Worm (Caenorhabditis elegans): ENCODE results near the gene jmjd-2.

Gene jmjd-2

DNA sequence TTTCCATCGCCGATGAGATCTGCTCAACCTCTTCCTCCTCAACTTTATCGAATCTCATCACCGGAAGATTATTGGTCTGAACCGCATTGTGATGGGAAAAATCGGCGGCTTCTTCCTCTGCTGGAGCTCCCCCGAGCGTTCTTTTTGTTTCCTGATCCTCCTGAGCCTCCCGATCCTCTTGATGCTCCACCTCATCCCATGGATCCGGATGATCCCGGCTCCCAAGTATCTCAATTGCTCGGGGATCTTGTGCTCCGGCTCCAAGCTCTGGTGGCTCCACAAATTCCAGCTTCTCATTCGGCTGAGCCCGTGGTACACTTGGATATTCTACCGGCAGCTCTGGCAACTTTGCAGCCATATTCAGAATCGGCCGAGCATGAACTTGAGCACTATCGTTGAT, 14.5 kb upstream of the jmjd-2 start:
- TF ChIP-seq set-16 (GFP tag; IDR thresholded peaks at IDR 0.05) (peak; percentile 76), nhr-111 (GFP tag; optimal IDR thresholded peaks at IDR 0.05) (no peak), mxl-2 (GFP tag; conservative IDR thresholded peaks at IDR 0.05) (no peak), zag-1 (tag; optimal IDR thresholded peaks at IDR 0.05) (no peak)

DNA sequence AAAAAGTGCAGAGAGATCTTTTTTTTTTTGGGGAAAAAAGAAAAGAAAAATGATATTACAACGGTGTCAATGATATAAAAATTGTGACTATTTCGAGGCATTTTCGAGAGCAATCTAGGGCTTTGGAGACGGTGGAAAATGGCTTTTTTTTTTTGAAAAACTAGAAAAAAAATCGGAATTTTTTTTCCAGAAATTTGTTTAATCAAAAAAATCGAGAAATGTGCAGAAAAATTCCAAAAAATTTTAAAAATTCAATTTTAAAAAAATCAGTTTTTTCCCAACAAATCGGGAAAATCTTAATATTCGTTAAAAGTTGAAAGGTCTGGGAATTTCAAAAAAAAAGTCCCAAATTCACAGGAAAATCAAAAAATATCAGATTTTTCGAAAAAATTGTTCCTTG, 13.4 kb upstream of the jmjd-2 start, which contains the start of gene Y54G11A.19:
Gene Y54G11A.19 (minus strand): TSS at position 101 of the 400 bp plus-strand sequence.
- TF ChIP-seq vab-7 (GFP tag; IDR thresholded peaks at IDR 0.05) = no peak
- TF ChIP-seq madf-5 (GFP tag; IDR thresholded peaks at IDR 0.05) = no peak
- TF ChIP-seq lin-15B (tag; optimal IDR thresholded peaks at IDR 0.05) = no peak
- no peak for TF ChIP-seq aly-2 (tag; optimal IDR thresholded peaks at IDR 0.05)
- no peak for TF ChIP-seq Y75B8A.6 (GFP tag; IDR thresholded peaks at IDR 0.05)
- TF ChIP-seq Y105C5A.15 (GFP tag; IDR thresholded peaks at IDR 0.05) = no peak
- TF ChIP-seq rbr-2 (tag; optimal IDR thresholded peaks at IDR 0.05) = no peak
- no peak for TF ChIP-seq php-3 (GFP tag; IDR thresholded peaks at IDR 0.05)
- no peak for TF ChIP-seq hmg-1.1 (GFP tag; IDR thresholded peaks at IDR 0.05)
- TF ChIP-seq nhr-111 (GFP tag; optimal IDR thresholded peaks at IDR 0.05) = no peak
- no peak for TF ChIP-seq saeg-2 (GFP tag; IDR thresholded peaks at IDR 0.05)
- no peak for TF ChIP-seq zfp-3 (GFP tag; conservative IDR thresholded peaks at IDR 0.05)
- TF ChIP-seq zag-1 (tag; optimal IDR thresholded peaks at IDR 0.05) = no peak
- no peak for TF ChIP-seq mep-1 (tag; optimal IDR thresholded peaks at IDR 0.05)
- no peak for TF ChIP-seq D1046.2 (GFP tag; IDR thresholded peaks at IDR 0.05)
- TF ChIP-seq unc-62 (GFP tag; optimal IDR thresholded peaks at IDR 0.05 in 1 of 2) = no peak
- TF ChIP-seq unc-62 (tag; optimal IDR thresholded peaks at IDR 0.05) = no peak
- TF ChIP-seq ama-1 (optimal IDR thresholded peaks at IDR 0.05) = no peak
- no peak for TF ChIP-seq Y5F2A.4 (GFP tag; optimal IDR thresholded peaks at IDR 0.05)
- TF ChIP-seq gei-8 (GFP tag; optimal IDR thresholded peaks at IDR 0.05) = no peak
- TF ChIP-seq ceh-28 (tag; optimal IDR thresholded peaks at IDR 0.05) = no peak

DNA sequence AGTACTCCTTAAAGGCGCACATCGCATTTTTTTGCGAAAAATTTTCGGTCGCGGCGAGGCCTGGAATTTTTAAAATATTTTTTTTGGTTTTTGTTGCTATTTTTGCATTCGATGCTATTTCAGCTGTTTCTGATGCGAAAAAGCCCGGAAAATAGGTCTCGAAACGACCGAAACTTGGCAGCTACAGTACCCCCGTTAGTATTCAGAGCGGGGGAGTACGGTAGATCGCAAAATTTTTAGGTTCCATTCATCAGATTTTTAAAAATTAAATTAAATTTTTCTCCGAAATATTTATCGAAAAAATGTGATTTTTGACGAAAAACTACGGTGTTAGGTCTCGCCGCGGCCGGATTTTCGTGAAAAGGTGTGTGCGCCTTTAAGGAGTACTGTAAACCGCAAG, 12.4 kb upstream of the jmjd-2 start:
- peak; percentile 41; the same call in 1 of the 2 replicates for TF ChIP-seq nhr-42 (GFP tag; IDR thresholded peaks at IDR 0.05)
- TF ChIP-seq gei-8 (GFP tag; optimal IDR thresholded peaks at IDR 0.05) = peak; percentile 14
- no peak for TF ChIP-seq mxl-3 (GFP tag; optimal IDR thresholded peaks at IDR 0.05)

DNA sequence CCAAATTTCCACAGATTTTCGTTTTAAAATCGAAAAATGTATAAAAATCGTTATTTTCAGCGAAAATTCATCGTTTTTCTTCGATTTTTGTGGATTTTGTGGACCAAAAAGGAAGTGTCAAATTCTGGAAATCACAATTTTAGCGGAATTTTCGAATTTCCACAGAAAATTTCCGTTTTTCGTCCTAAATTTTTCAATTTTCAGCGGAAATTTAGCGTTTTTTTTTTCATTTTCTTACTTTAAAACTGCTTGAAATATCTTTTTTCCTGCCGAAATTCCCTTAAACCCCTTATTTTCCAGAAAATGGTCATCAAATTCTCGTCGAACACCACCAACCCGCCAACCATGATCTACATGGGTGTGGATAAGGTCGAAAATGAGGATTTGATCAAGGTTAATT, 8.7 kb upstream of the jmjd-2 start, which contains the start of gene Y54G11A.2:
Gene Y54G11A.2 (plus strand): TSS at position 301 of the 400 bp plus-strand sequence.
- no peak for TF ChIP-seq Y105C5A.15 (GFP tag; IDR thresholded peaks at IDR 0.05)
- TF ChIP-seq nhr-111 (GFP tag; optimal IDR thresholded peaks at IDR 0.05) = no peak
- TF ChIP-seq hif-1 (tag; optimal IDR thresholded peaks at IDR 0.05) = no peak
- TF ChIP-seq F44E2.7 (GFP tag; IDR thresholded peaks at IDR 0.05) = no peak
- TF ChIP-seq nhr-77 (tag; optimal IDR thresholded peaks at IDR 0.05) = no peak
- no peak for TF ChIP-seq nhr-42 (GFP tag; IDR thresholded peaks at IDR 0.05)
- TF ChIP-seq D1046.2 (GFP tag; IDR thresholded peaks at IDR 0.05) = no peak
- TF ChIP-seq fos-1 (tag; optimal IDR thresholded peaks at IDR 0.05) = no peak
- no peak for TF ChIP-seq hmg-1.1 (GFP tag; IDR thresholded peaks at IDR 0.05)
- TF ChIP-seq nhr-41 (GFP tag; IDR thresholded peaks at IDR 0.05) = no peak
- TF ChIP-seq pha-4 (GFP tag; IDR thresholded peaks at IDR 0.05) = no peak
- no peak for TF ChIP-seq pha-4 (tag; optimal IDR thresholded peaks at IDR 0.05)
- no peak for TF ChIP-seq nhr-28 (tag; optimal IDR thresholded peaks at IDR 0.05)
- TF ChIP-seq zip-11 (GFP tag; IDR thresholded peaks at IDR 0.05) = no peak
- TF ChIP-seq cey-2 (tag; optimal IDR thresholded peaks at IDR 0.05; ENCODE audit: borderline replicate concordance, insufficient read depth) = no peak
- TF ChIP-seq tag-97 (GFP tag; IDR thresholded peaks at IDR 0.05) = no peak
- no peak for TF ChIP-seq aha-1 (tag)
